Worm (Caenorhabditis elegans) whole organism, L1 larva: Measurements from ENCODE around the gene srj-33.

Experiments used
- jun-1 ChIP-seq: fragments of 150-350 bp; optimal IDR thresholded peaks from 2 replicates; lab custom pipeline; 2014; ENCODE audit warnings: missing biosample characterization, missing genetic modification reagents, missing genetic modification characterization
- lin-39 ChIP-seq: fragments of 150-350 bp; optimal IDR thresholded peaks from 2 replicates; lab custom pipeline; 2014; ENCODE audit warnings: missing biosample characterization, missing genetic modification reagents, missing genetic modification characterization
- nhr-19 ChIP-seq: fragments of 200-800 bp; sonication (Bioruptor generic); conservative IDR thresholded peaks from 2 replicates; pipeline ENCODE4 v1.3.6; 2022; ENCODE audit warnings: missing genetic modification characterization, missing compliant biosample characterization
- nhr-237 ChIP-seq: fragments of 150-350 bp; optimal IDR thresholded peaks from 2 replicates; lab custom pipeline; 2014; ENCODE audit warnings: missing biosample characterization, missing genetic modification characterization
- nhr-28 ChIP-seq: fragments of 150-350 bp; optimal IDR thresholded peaks from 2 replicates; lab custom pipeline; 2014; ENCODE audit warnings: missing biosample characterization, missing genetic modification characterization
- pag-3 ChIP-seq: sonication (generic microtip); optimal IDR thresholded peaks from 2 replicates; lab custom pipeline; 2017; ENCODE audit warnings: missing genetic modification characterization, mild to moderate bottlenecking, missing compliant biosample characterization, antibody characterized with exemption, borderline replicate concordance; ENCODE audit not compliant: insufficient read depth
- pqm-1 ChIP-seq: sonication (generic microtip); optimal IDR thresholded peaks from 3 replicates; lab custom pipeline; 2017; ENCODE audit warnings: missing biosample characterization, missing genetic modification characterization
- snpc-4 ChIP-seq: fragments of 150-350 bp; optimal IDR thresholded peaks from 2 replicates; lab custom pipeline; 2014; ENCODE audit warnings: missing biosample characterization, missing genetic modification characterization
- unc-62 ChIP-seq: fragments of 150-350 bp; optimal IDR thresholded peaks from 2 replicates; lab custom pipeline; 2014; ENCODE audit warnings: missing biosample characterization, missing genetic modification reagents, missing genetic modification characterization

DNA sequence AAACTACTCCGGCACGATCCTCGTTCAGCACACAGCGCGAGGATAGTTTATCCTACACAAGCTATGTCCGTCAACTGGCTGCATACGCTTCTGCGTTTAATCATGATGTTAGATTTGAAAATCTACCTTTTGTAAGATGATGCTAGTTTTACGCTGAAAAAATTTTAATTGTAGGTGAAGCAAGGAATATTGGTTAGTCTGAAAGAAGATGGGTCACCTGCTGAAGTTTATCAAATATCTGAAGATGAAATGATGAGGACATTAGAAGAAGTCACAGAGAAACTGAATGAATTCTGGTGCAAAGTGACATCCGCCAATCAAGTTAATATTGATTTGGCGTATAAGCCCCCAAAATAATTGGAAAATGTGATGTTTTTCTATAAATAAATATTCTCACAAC is 46.2 kb upstream of the srj-33 start:
- TF ChIP-seq pag-3 (tag; lab: Kevin White, UChicago) (no peak), nhr-19 (no peak), lin-39 (no peak), jun-1 (tag; lab: Kevin White, UChicago) (no peak), nhr-237 (tag; lab: Kevin White, UChicago) (no peak), snpc-4 (tag; lab: Kevin White, UChicago) (no peak), nhr-28 (no peak), pqm-1 (no peak), unc-62 (GFP tag; lab: Kevin White, UChicago) (no peak)
